Fruit fly (Drosophila melanogaster): ENCODE results near the gene CG16852.

CG16852 gene

DNA sequence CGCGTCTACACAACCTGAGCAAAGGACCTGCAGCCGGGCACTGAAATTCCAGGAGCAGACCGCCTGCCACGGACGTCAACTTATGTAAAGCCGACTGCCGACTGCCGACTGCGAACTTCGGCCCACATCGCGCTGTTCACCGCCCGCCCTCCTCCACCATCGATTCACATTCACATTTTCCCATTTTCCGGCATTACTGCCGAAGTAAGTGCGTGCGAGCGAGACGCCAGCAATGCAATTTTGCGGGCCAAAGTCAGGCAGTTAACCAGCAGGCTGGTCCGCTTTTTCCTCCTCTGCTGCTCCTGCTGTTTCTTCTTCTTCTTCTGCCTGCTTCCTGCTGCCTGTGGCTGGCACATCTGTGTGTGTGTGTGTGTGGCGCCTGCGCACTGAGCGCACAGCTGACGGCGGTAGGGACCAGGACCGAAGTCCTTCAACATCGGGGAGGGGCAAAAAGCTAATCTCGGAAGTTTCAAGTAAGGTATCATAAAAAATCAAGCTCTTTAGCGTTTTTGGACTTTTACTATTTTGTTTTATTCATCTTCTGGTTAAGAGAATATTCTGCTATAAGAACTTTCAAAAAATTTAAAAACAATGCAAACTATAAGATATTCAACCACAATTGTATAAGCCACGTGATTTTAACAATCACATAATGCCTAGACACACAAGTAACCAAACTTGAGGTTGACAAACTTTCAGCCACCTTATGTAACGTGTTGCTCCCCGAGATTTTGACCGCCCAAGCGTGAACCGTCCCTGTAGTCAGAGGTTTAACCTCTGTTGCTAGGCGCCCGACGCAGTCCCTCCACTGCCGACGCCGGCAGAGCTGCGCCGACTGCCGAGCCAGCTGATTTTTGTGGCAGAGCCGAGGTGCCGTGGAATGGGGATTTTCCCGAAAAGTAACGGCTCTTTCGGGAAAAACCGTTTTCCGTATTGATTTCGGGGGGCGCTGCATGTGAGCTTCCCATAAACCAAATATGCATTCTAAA, 7.5 kb downstream of the CG16852 start:
- TF ChIP-seq usp (GFP tag; optimal IDR thresholded peaks at IDR 0.05) (no peak), Dll (optimal IDR thresholded peaks at IDR 0.05) (no peak), EcR (GFP tag; optimal IDR thresholded peaks at IDR 0.05) (no peak), pan (optimal IDR thresholded peaks at IDR 0.05) (no peak), CG8478 (optimal IDR thresholded peaks at IDR 0.05) (no peak), psq (optimal IDR thresholded peaks at IDR 0.05) (no peak)

- TF ChIP-seq usp (GFP tag; optimal IDR thresholded peaks at IDR 0.05), result no peak
- TF ChIP-seq Dll (optimal IDR thresholded peaks at IDR 0.05), result no peak
- TF ChIP-seq psq (optimal IDR thresholded peaks at IDR 0.05), result no peak
- no peak for TF ChIP-seq CG8478 (optimal IDR thresholded peaks at IDR 0.05)
- TF ChIP-seq pan (optimal IDR thresholded peaks at IDR 0.05), result no peak
- no peak for TF ChIP-seq EcR (GFP tag; optimal IDR thresholded peaks at IDR 0.05)
Observed at dm6 chr2L:13548786-13549780, 8.5 kb downstream of the CG16852 start, which contains the start of gene B4. Gene B4, minus strand, starts transcription at chr2L:13549328.

- TF ChIP-seq pan (optimal IDR thresholded peaks at IDR 0.05), result no peak
Observed at dm6 chr2L:13549973-13550458, 9.5 kb downstream of the CG16852 start, which contains the start of gene kuz. Gene kuz, plus strand, starts transcription at chr2L:13550139.

DNA sequence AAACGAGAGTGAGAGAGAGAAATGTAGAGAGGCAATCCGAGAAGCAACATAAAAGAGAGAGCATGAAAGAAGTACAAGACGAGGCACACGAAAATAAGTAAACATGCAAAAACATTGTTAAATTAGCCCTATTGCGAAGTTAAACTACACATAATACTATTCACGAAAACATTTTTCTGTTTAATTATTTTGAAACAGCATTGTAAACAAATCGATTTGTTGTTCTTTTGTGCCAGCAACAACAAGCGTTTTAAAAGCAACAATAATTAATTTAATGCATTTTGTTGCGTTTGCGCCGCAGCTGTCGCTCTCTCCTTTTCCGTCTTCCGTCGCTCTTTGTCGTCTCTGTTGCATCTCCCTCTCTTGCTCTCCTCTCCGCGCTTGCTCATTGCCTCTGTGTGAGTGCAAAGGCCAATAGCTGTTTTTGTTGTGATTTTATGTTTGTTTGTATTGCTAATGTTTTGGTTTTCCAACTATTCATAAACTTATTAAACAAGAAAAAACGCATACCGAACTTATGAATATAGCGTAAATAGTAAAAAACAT, 10.0 kb downstream of the CG16852 start:
- TF ChIP-seq pan (optimal IDR thresholded peaks at IDR 0.05) (no peak), psq (optimal IDR thresholded peaks at IDR 0.05) (no peak), EcR (GFP tag; optimal IDR thresholded peaks at IDR 0.05) (no peak), usp (GFP tag; optimal IDR thresholded peaks at IDR 0.05) (no peak), Dll (optimal IDR thresholded peaks at IDR 0.05) (no peak), CG8478 (optimal IDR thresholded peaks at IDR 0.05) (no peak)

- TF ChIP-seq psq (optimal IDR thresholded peaks at IDR 0.05), result no peak
- TF ChIP-seq usp (GFP tag; optimal IDR thresholded peaks at IDR 0.05), result no peak
- TF ChIP-seq CG8478 (optimal IDR thresholded peaks at IDR 0.05), result no peak
- TF ChIP-seq Dll (optimal IDR thresholded peaks at IDR 0.05), result no peak
- TF ChIP-seq pan (optimal IDR thresholded peaks at IDR 0.05), result no peak
- no peak for TF ChIP-seq EcR (GFP tag; optimal IDR thresholded peaks at IDR 0.05)
Observed at dm6 chr2L:13552686-13553085, 12.1 kb downstream of the CG16852 start.

dm6 chr2L:13554547-13555159, 14.1 kb downstream of the CG16852 start:
- TF ChIP-seq Dll (optimal IDR thresholded peaks at IDR 0.05) (no peak), usp (GFP tag; optimal IDR thresholded peaks at IDR 0.05) (no peak), psq (optimal IDR thresholded peaks at IDR 0.05) (no peak)

- no peak for TF ChIP-seq CG8478 (optimal IDR thresholded peaks at IDR 0.05)
- no peak for TF ChIP-seq EcR (GFP tag; optimal IDR thresholded peaks at IDR 0.05)
- TF ChIP-seq psq (optimal IDR thresholded peaks at IDR 0.05), result no peak
- TF ChIP-seq Dll (optimal IDR thresholded peaks at IDR 0.05), result no peak
Observed at dm6 chr2L:13555397-13555796, 14.8 kb downstream of the CG16852 start.

DNA sequence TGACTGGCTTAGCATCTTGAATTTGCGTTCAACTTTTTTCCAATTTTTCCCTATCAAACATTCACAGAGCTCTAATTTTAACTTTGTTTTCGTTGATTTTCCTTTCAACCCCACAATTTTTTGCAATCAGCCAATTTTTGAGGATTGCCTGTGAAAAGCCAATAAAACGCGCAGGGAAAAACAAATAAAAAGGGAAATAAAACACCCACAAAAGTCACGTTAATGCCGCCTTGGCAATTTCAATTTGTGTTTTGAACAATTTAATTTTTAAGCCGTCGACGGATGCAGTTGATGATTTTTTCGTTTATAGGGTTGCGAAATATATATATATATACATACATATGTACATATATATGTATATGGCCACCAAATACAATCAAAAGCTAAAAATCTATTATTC, 28.4 kb downstream of the CG16852 start:
- TF ChIP-seq pan (optimal IDR thresholded peaks at IDR 0.05), result no peak
- TF ChIP-seq EcR (GFP tag; optimal IDR thresholded peaks at IDR 0.05), result no peak
- no peak for TF ChIP-seq psq (optimal IDR thresholded peaks at IDR 0.05)
- TF ChIP-seq Dll (optimal IDR thresholded peaks at IDR 0.05), result no peak
- no peak for TF ChIP-seq CG8478 (optimal IDR thresholded peaks at IDR 0.05)
- no peak for TF ChIP-seq usp (GFP tag; optimal IDR thresholded peaks at IDR 0.05)

DNA sequence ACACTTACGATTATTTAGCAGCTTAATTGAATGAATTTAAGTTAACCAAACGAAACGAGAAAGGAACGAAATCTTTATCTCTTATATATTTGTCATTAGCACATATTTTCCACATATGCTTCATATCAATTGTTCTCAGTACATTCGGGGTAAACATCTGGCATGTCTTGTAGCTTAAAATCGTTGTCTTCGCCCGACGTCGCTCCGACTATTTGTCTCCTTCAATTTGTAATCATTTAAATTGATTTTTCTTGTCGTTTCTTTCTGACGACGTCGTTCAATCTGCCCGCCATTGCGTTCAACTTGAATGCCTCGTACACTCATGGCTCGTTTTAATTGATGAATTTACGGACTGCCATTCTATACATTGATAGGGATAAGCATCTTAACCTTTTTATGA, 29.5 kb downstream of the CG16852 start:
- no peak for TF ChIP-seq pan (optimal IDR thresholded peaks at IDR 0.05)
- TF ChIP-seq psq (optimal IDR thresholded peaks at IDR 0.05), result no peak
- no peak for TF ChIP-seq CG8478 (optimal IDR thresholded peaks at IDR 0.05)
- no peak for TF ChIP-seq Dll (optimal IDR thresholded peaks at IDR 0.05)
- TF ChIP-seq usp (GFP tag; optimal IDR thresholded peaks at IDR 0.05), result no peak
- TF ChIP-seq EcR (GFP tag; optimal IDR thresholded peaks at IDR 0.05), result no peak

dm6 chr2L:13570982-13571426, 30.5 kb downstream of the CG16852 start:
- TF ChIP-seq Dll (optimal IDR thresholded peaks at IDR 0.05), result no peak

DNA sequence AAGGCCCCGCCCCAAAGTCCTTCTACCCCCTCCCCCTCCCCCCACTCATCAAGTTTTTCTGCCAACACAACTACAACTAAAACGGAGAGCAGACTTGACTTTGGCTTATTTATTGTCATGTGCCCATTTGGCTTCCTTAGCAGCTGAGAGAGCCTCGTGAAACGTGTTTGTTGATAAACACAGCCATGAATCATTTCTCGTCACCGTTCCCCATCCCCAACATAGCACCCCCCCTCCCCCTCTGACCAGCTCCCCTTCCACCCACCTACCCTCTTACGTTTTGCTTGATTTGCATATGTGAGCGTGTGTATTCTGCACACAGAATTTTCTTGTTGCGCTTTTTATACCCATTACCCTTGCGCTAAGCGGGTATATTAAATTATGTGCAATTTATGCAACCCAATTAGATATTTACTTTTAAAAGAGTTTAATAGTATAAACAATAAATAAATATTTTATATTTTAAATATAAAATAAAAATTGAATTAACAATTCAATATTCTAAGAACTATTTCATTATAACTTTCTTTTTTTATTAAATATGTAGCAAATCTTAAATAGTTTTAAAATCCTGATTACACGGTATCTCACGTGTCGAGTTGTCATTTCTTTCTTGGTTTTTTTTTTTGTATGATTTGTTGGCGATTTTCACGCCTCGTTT, 31.4 kb downstream of the CG16852 start:
- peak; percentile 70 for TF ChIP-seq pan (optimal IDR thresholded peaks at IDR 0.05)
- TF ChIP-seq EcR (GFP tag; optimal IDR thresholded peaks at IDR 0.05), result no peak
